Worm (Caenorhabditis elegans): ENCODE results near the gene fkh-8.

Gene fkh-8

ce11 chrII:6142539-6142938 lies 48.7 kb downstream of the fkh-8 start:
- TF ChIP-seq unc-42 (tag; optimal IDR thresholded peaks at IDR 0.05): peak; percentile 53
- no peak for TF ChIP-seq rnt-1 (tag; optimal IDR thresholded peaks at IDR 0.05)
- TF ChIP-seq T23F11.4 (GFP tag; optimal IDR thresholded peaks at IDR 0.05): no peak

Data from whole organism, late embryonic.